Worm (Caenorhabditis elegans) whole organism, late embryonic: ENCODE measurements around the gene C35B1.4.

Experiments used
- T23F11.4 ChIP-seq: fragments of 200-800 bp; sonication (Bioruptor generic); optimal IDR thresholded peaks from 2 replicates; lab custom pipeline; 2018; ENCODE audit warnings: mild to moderate bottlenecking, missing genetic modification characterization, missing compliant biosample characterization
- elt-2 ChIP-seq: sonication (generic microtip); optimal IDR thresholded peaks from 2 replicates; lab custom pipeline; 2016; ENCODE audit warnings: missing genetic modification reagents, missing genetic modification characterization, missing compliant biosample characterization
- fkh-10 ChIP-seq: fragments of 150-350 bp; optimal IDR thresholded peaks from 2 replicates; lab custom pipeline; 2014; ENCODE audit warnings: missing biosample characterization, missing genetic modification reagents, missing genetic modification characterization
- hlh-30 ChIP-seq: sonication (generic microtip); optimal IDR thresholded peaks from 2 replicates; lab custom pipeline; 2017; ENCODE audit warnings: antibody characterized with exemption, missing genetic modification characterization, missing compliant biosample characterization; ENCODE audit not compliant: insufficient read depth

- TF ChIP-seq hlh-30 (tag; lab: Kevin White, UChicago) (no peak), fkh-10 (GFP tag; lab: Kevin White, UChicago) (no peak), elt-2 (tag; lab: Kevin White, UChicago) (no peak), T23F11.4 (GFP tag; lab: Kevin White, UChicago) (no peak)
These were observed 24.3 kb upstream of the C35B1.4 start for ce11 chrIV:4055297-4055696.
